Worm (Caenorhabditis elegans) whole organism, midembryonic: ENCODE data around the gene rcd-1.

Experiments
- klf-2 ChIP-seq: fragments of 200-800 bp; sonication (Bioruptor generic); conservative IDR thresholded peaks from 2 replicates; pipeline ENCODE4 v1.3.6; 2022; ENCODE audit warnings: missing genetic modification reagents, missing genetic modification characterization, missing compliant biosample characterization
- ref-1 ChIP-seq: fragments of 200-800 bp; sonication (Bioruptor generic); conservative IDR thresholded peaks from 2 replicates; pipeline ENCODE4 v1.3.6; 2022; ENCODE audit warnings: missing genetic modification reagents, missing genetic modification characterization, missing compliant biosample characterization

ce11 chrII:3782309-3783000 lies 28.8 kb downstream of the rcd-1 start, which contains the start of gene T24E12.2:
- TF ChIP-seq ref-1 (GFP tag; lab: Robert Waterston, UW), result no peak
- no peak for TF ChIP-seq klf-2 (GFP tag; lab: Robert Waterston, UW)
